Worm (Caenorhabditis elegans) whole organism, L1 larva: ENCODE results near the gene C04E6.12.

ENCODE experiments used
- C16A3.4 ChIP-seq: fragments of 150-350 bp; optimal IDR thresholded peaks from 2 replicates; lab custom pipeline; 2014; ENCODE audit warnings: missing biosample characterization, missing genetic modification characterization
- F16B12.6 ChIP-seq: fragments of 150-350 bp; optimal IDR thresholded peaks from 2 replicates; lab custom pipeline; 2014; ENCODE audit warnings: missing biosample characterization, missing genetic modification characterization
- Y116A8C.19 ChIP-seq: sonication (generic microtip); optimal IDR thresholded peaks from 2 replicates; lab custom pipeline; 2016; ENCODE audit warnings: missing compliant biosample characterization, missing genetic modification characterization, borderline replicate concordance
- aha-1 ChIP-seq: fragments of 150-350 bp; optimal IDR thresholded peaks from 2 replicates; lab custom pipeline; 2014; ENCODE audit warnings: missing biosample characterization, missing genetic modification characterization
- alr-1 ChIP-seq: fragments of 200-800 bp; sonication (Bioruptor generic); optimal IDR thresholded peaks from 2 replicates; lab custom pipeline; 2018; ENCODE audit warnings: borderline replicate concordance, mild to moderate bottlenecking, missing genetic modification characterization, missing compliant biosample characterization
- aly-2 ChIP-seq: fragments of 150-350 bp; optimal IDR thresholded peaks from 2 replicates; lab custom pipeline; 2014; ENCODE audit warnings: missing biosample characterization, missing genetic modification characterization
- ama-1 ChIP-seq: fragments of 150-350 bp; optimal IDR thresholded peaks from 2 replicates; lab custom pipeline; 2014
- ceh-63 ChIP-seq: fragments of 200-800 bp; sonication (Bioruptor generic); optimal IDR thresholded peaks from 2 replicates; lab custom pipeline; 2018; ENCODE audit warnings: mild to moderate bottlenecking, missing genetic modification characterization, missing compliant biosample characterization
- ceh-82 ChIP-seq, 3 experiments: fragments of 150-350 bp in 1 of 3; sonication (generic microtip) in 2 of 3; optimal IDR thresholded peaks; 2 replicates each; lab custom pipeline; 2014 to 2017; ENCODE audit warnings: missing biosample characterization in 3 of 3, missing genetic modification characterization in 3 of 3
- ceh-88 ChIP-seq: fragments of 200-800 bp; sonication (Bioruptor generic); IDR thresholded peaks from 2 replicates; pipeline ENCODE4 v1.3.6; 2022; ENCODE audit warnings: missing genetic modification characterization, missing compliant biosample characterization
- ceh-90 ChIP-seq: sonication (generic microtip); optimal IDR thresholded peaks from 2 replicates; lab custom pipeline; 2016; ENCODE audit warnings: missing genetic modification characterization, missing compliant biosample characterization
- ces-1 ChIP-seq: fragments of 150-350 bp; optimal IDR thresholded peaks from 2 replicates; lab custom pipeline; 2014; ENCODE audit warnings: missing biosample characterization, missing genetic modification reagents, missing genetic modification characterization
- dsc-1 ChIP-seq: sonication (generic microtip); optimal IDR thresholded peaks from 2 replicates; lab custom pipeline; 2016; ENCODE audit warnings: mild to moderate bottlenecking, missing genetic modification characterization, missing compliant biosample characterization
- efl-1 ChIP-seq, 4 experiments: fragments of 150-350 bp; optimal IDR thresholded peaks in 3 of 4; peaks in 1 of 4; 1 replicate in 1 of 4; 2 replicates in 3 of 4; lab custom pipeline; 2014; ENCODE audit warnings: missing biosample characterization in 2 of 4, missing genetic modification characterization in 2 of 4, missing genetic modification reagents in 2 of 4
- egl-27 ChIP-seq, 2 experiments: fragments of 150-350 bp in 1 of 2; sonication (generic microtip); optimal IDR thresholded peaks; 3 replicates each; lab custom pipeline; 2017 to 2018; ENCODE audit warnings: missing biosample characterization in 2 of 2, missing genetic modification characterization in 2 of 2, missing genetic modification reagents in 2 of 2
- elt-2 ChIP-seq: sonication (generic microtip); optimal IDR thresholded peaks from 2 replicates; lab custom pipeline; 2016; ENCODE audit warnings: missing genetic modification characterization, mild to moderate bottlenecking, inconsistent platforms, missing compliant biosample characterization, missing genetic modification reagents
- fkh-10 ChIP-seq: sonication (generic microtip); optimal IDR thresholded peaks from 2 replicates; lab custom pipeline; 2017; ENCODE audit warnings: missing biosample characterization, missing genetic modification reagents, missing genetic modification characterization
- fkh-4 ChIP-seq: sonication (generic microtip); optimal IDR thresholded peaks from 2 replicates; lab custom pipeline; 2016; ENCODE audit warnings: missing compliant biosample characterization, missing genetic modification characterization, borderline replicate concordance
- fkh-8 ChIP-seq: sonication (generic microtip); optimal IDR thresholded peaks from 2 replicates; lab custom pipeline; 2016; ENCODE audit warnings: mild to moderate bottlenecking, missing genetic modification characterization, missing compliant biosample characterization
- fos-1 ChIP-seq: fragments of 150-350 bp; optimal IDR thresholded peaks from 2 replicates; lab custom pipeline; 2014; ENCODE audit warnings: missing biosample characterization, missing genetic modification characterization
- hlh-4 ChIP-seq: sonication (generic microtip); optimal IDR thresholded peaks from 2 replicates; lab custom pipeline; 2016; ENCODE audit warnings: mild to moderate bottlenecking, missing genetic modification characterization, missing compliant biosample characterization
- jun-1 ChIP-seq: fragments of 150-350 bp; optimal IDR thresholded peaks from 2 replicates; lab custom pipeline; 2014; ENCODE audit warnings: missing biosample characterization, missing genetic modification reagents, missing genetic modification characterization
- lin-13 ChIP-seq: fragments of 150-350 bp; optimal IDR thresholded peaks from 2 replicates; lab custom pipeline; 2014; ENCODE audit warnings: missing biosample characterization, missing genetic modification reagents, missing genetic modification characterization
- lin-15B ChIP-seq: fragments of 150-350 bp; sonication (generic microtip); optimal IDR thresholded peaks from 3 replicates; lab custom pipeline; 2014; ENCODE audit warnings: missing biosample characterization, missing genetic modification characterization
- lin-35 ChIP-seq, 2 experiments: fragments of 150-350 bp; optimal IDR thresholded peaks; 2 replicates each; lab custom pipeline; 2014; ENCODE audit warnings: missing biosample characterization in 2 of 2, missing genetic modification characterization in 2 of 2, missing genetic modification reagents in 2 of 2
- mef-2 ChIP-seq: fragments of 150-350 bp; optimal IDR thresholded peaks from 2 replicates; lab custom pipeline; 2014; ENCODE audit warnings: missing biosample characterization, missing genetic modification characterization
- mep-1 ChIP-seq: fragments of 150-350 bp; optimal IDR thresholded peaks from 2 replicates; lab custom pipeline; 2014; ENCODE audit warnings: missing biosample characterization, missing genetic modification characterization
- nhr-11 ChIP-seq: fragments of 150-350 bp; optimal IDR thresholded peaks from 2 replicates; lab custom pipeline; 2014; ENCODE audit warnings: missing biosample characterization, missing genetic modification characterization
- nhr-12 ChIP-seq: sonication (generic microtip); optimal IDR thresholded peaks from 2 replicates; lab custom pipeline; 2017; ENCODE audit warnings: missing biosample characterization, missing genetic modification characterization
- nhr-19 ChIP-seq: fragments of 200-800 bp; sonication (Bioruptor generic); conservative IDR thresholded peaks from 2 replicates; pipeline ENCODE4 v1.3.6; 2022; ENCODE audit warnings: missing genetic modification characterization, missing compliant biosample characterization
- nhr-20 ChIP-seq: sonication (generic microtip); optimal IDR thresholded peaks from 2 replicates; lab custom pipeline; 2016; ENCODE audit warnings: mild to moderate bottlenecking, missing genetic modification characterization, missing compliant biosample characterization
- nhr-47 ChIP-seq: sonication (generic microtip); optimal IDR thresholded peaks from 2 replicates; lab custom pipeline; 2016; ENCODE audit warnings: mild to moderate bottlenecking, missing genetic modification characterization, moderate library complexity, missing compliant biosample characterization
- nhr-77 ChIP-seq: fragments of 150-350 bp; optimal IDR thresholded peaks from 2 replicates; lab custom pipeline; 2014; ENCODE audit warnings: missing biosample characterization, missing genetic modification characterization
- nhr-90 ChIP-seq: sonication (generic microtip); optimal IDR thresholded peaks from 2 replicates; lab custom pipeline; 2016; ENCODE audit warnings: mild to moderate bottlenecking, missing genetic modification characterization, missing compliant biosample characterization; ENCODE audit not compliant: poor library complexity
- pax-3 ChIP-seq: fragments of 200-800 bp; sonication (Bioruptor generic); optimal IDR thresholded peaks from 2 replicates; lab custom pipeline; 2018; ENCODE audit warnings: mild to moderate bottlenecking, missing genetic modification characterization, moderate library complexity, missing compliant biosample characterization
- rnt-1 ChIP-seq: sonication (generic microtip); optimal IDR thresholded peaks from 2 replicates; lab custom pipeline; 2016; ENCODE audit warnings: mild to moderate bottlenecking, missing genetic modification characterization, moderate library complexity, missing compliant biosample characterization
- skn-1 ChIP-seq: fragments of 150-350 bp; optimal IDR thresholded peaks from 2 replicates; lab custom pipeline; 2014; ENCODE audit warnings: missing biosample characterization, missing genetic modification characterization
- snpc-4 ChIP-seq: fragments of 150-350 bp; optimal IDR thresholded peaks from 2 replicates; lab custom pipeline; 2014; ENCODE audit warnings: missing biosample characterization, missing genetic modification characterization
- snu-23 ChIP-seq: sonication (generic microtip); optimal IDR thresholded peaks from 2 replicates; lab custom pipeline; 2016; ENCODE audit warnings: missing genetic modification characterization, missing compliant biosample characterization
- sox-4 ChIP-seq: sonication (generic microtip); optimal IDR thresholded peaks from 2 replicates; lab custom pipeline; 2016; ENCODE audit warnings: missing genetic modification characterization, missing compliant biosample characterization
- sptf-1 ChIP-seq: fragments of 150-350 bp; optimal IDR thresholded peaks from 2 replicates; lab custom pipeline; 2014; ENCODE audit warnings: missing biosample characterization, missing genetic modification characterization
- sup-37 ChIP-seq: fragments of 200-800 bp; sonication (Bioruptor generic); optimal IDR thresholded peaks from 2 replicates; lab custom pipeline; 2018; ENCODE audit warnings: mild to moderate bottlenecking, missing genetic modification characterization, missing compliant biosample characterization
- swsn-7 ChIP-seq: sonication (generic microtip); optimal IDR thresholded peaks from 2 replicates; lab custom pipeline; 2016; ENCODE audit warnings: missing genetic modification characterization, missing compliant biosample characterization
- tbx-2 ChIP-seq: sonication (generic microtip); optimal IDR thresholded peaks from 2 replicates; lab custom pipeline; 2016; ENCODE audit warnings: missing genetic modification characterization, missing compliant biosample characterization
- tlp-1 ChIP-seq: fragments of 150-350 bp; optimal IDR thresholded peaks from 2 replicates; lab custom pipeline; 2014; ENCODE audit warnings: missing biosample characterization, missing genetic modification characterization
- unc-30 ChIP-seq: sonication (generic microtip); optimal IDR thresholded peaks from 2 replicates; lab custom pipeline; 2017; ENCODE audit warnings: missing biosample characterization, missing genetic modification characterization
- unc-98 ChIP-seq: fragments of 200-800 bp; sonication (Bioruptor generic); IDR thresholded peaks from 2 replicates; pipeline ENCODE4 v1.3.6; 2022; ENCODE audit warnings: missing genetic modification characterization, missing compliant biosample characterization
- xbp-1 ChIP-seq: sonication (generic microtip); optimal IDR thresholded peaks from 2 replicates; lab custom pipeline; 2016; ENCODE audit warnings: missing genetic modification characterization, missing compliant biosample characterization
- zag-1 ChIP-seq: fragments of 150-350 bp; optimal IDR thresholded peaks from 2 replicates; lab custom pipeline; 2014; ENCODE audit warnings: missing biosample characterization, missing genetic modification characterization
- zip-4 ChIP-seq: fragments of 200-800 bp; sonication (Bioruptor generic); optimal IDR thresholded peaks from 2 replicates; lab custom pipeline; 2018; ENCODE audit warnings: mild to moderate bottlenecking, missing genetic modification characterization, moderate library complexity, missing compliant biosample characterization
- ztf-11 ChIP-seq, 2 experiments: sonication (generic microtip); optimal IDR thresholded peaks; 2 replicates each; lab custom pipeline; 2016 to 2017; ENCODE audit warnings: missing genetic modification characterization in 2 of 2, missing biosample characterization in 1 of 2, missing compliant biosample characterization in 1 of 2

C04E6.12 gene

ce11 chrV:5919887-5920286, at the start of gene C04E6.12:
C04E6.12 (minus strand) TSS chrV:5919987.
- no peak for TF ChIP-seq alr-1 (tag; lab: Kevin White, UChicago)
- no peak for TF ChIP-seq ama-1
- TF ChIP-seq tlp-1 = no peak
- no peak for TF ChIP-seq ztf-11 (tag; optimal IDR thresholded peaks at IDR 0.05; lab: Kevin White, UChicago)
- no peak for TF ChIP-seq mep-1
- TF ChIP-seq, all 84 proteins: peak for 0

- TF ChIP-seq lin-13 (GFP tag; lab: Kevin White, UChicago) (no peak), ceh-90 (no peak), lin-35 (GFP tag; optimal IDR thresholded peaks at IDR 0.05; lab: Kevin White, UChicago) (no peak), snu-23 (peak; percentile 1), fkh-10 (GFP tag; lab: Kevin White, UChicago) (peak; percentile 13), nhr-90 (tag; lab: Kevin White, UChicago) (no peak), fos-1 (no peak), zag-1 (tag; lab: Kevin White, UChicago) (no peak), sptf-1 (no peak), nhr-11 (tag; lab: Kevin White, UChicago) (no peak), elt-2 (no peak), unc-98 (GFP tag; lab: Robert Waterston, UW) (no peak), ceh-63 (GFP tag; lab: Kevin White, UChicago) (no peak), hlh-4 (tag; lab: Kevin White, UChicago) (no peak), pax-3 (no peak), ztf-11 (tag; optimal IDR thresholded peaks at IDR 0.05; lab: Kevin White, UChicago) (no peak), fkh-4 (tag; lab: Kevin White, UChicago) (no peak), lin-15B (tag; lab: Kevin White, UChicago) (no peak), nhr-12 (tag; lab: Kevin White, UChicago) (no peak), alr-1 (tag; lab: Kevin White, UChicago) (no peak), tbx-2 (no peak), rnt-1 (tag; lab: Kevin White, UChicago) (peak; percentile 44), F16B12.6 (tag; lab: Kevin White, UChicago) (no peak), skn-1 (no peak), mef-2 (no peak), C16A3.4 (tag; lab: Kevin White, UChicago) (no peak), aly-2 (tag; lab: Kevin White, UChicago) (no peak), xbp-1 (no peak), swsn-7 (peak; percentile 11), sup-37 (no peak), ama-1 (no peak), efl-1 (optimal IDR thresholded peaks at IDR 0.05; lab: Kevin White, UChicago) (peak in 1 of 2 experiments; percentile 24), efl-1 (GFP tag; optimal IDR thresholded peaks at IDR 0.05 in 1 of 2; lab: Kevin White, UChicago) (peak; percentile 14 to 16), sox-4 (tag; lab: Kevin White, UChicago) (no peak), unc-30 (no peak), aha-1 (tag; lab: Kevin White, UChicago) (no peak), nhr-47 (tag; lab: Kevin White, UChicago) (peak; percentile 4), Y116A8C.19 (tag; lab: Kevin White, UChicago) (no peak), ces-1 (GFP tag; lab: Kevin White, UChicago) (no peak), zip-4 (GFP tag; lab: Kevin White, UChicago) (no peak), nhr-77 (tag; lab: Kevin White, UChicago) (no peak), nhr-20 (no peak), dsc-1 (tag; lab: Kevin White, UChicago) (no peak), egl-27 (tag; optimal IDR thresholded peaks at IDR 0.05; lab: Kevin White, UChicago) (no peak), mep-1 (no peak), nhr-19 (GFP tag; lab: Robert Waterston, UW) (no peak), snpc-4 (no peak), fkh-8 (tag; lab: Kevin White, UChicago) (peak; percentile 20), jun-1 (tag; lab: Kevin White, UChicago) (no peak), ceh-82 (tag; optimal IDR thresholded peaks at IDR 0.05; lab: Kevin White, UChicago) (peak in 1 of 3 experiments; percentile 4), ceh-88 (no peak)
These were observed 44.9 kb upstream of the C04E6.12 start for ce11 chrV:5964658-5965178.
